Worm (Caenorhabditis elegans): ENCODE measurements around the gene Y57G11C.43.

The Y57G11C.43 gene

ce11 chrIV:14786374-14787136, 17.3 kb downstream of the Y57G11C.43 start, which contains the start of gene melo-1:
Gene melo-1 (plus strand): TSS chrIV:14787031.
- TF ChIP-seq unc-42 (tag; optimal IDR thresholded peaks at IDR 0.05): peak; percentile 51
- no peak for TF ChIP-seq zip-5 (tag; optimal IDR thresholded peaks at IDR 0.05)
- no peak for TF ChIP-seq elt-4 (tag; optimal IDR thresholded peaks at IDR 0.05)
- no peak for TF ChIP-seq hlh-30 (tag; optimal IDR thresholded peaks at IDR 0.05; ENCODE audit: insufficient read depth)
- no peak for TF ChIP-seq Y22D7AL.16 (tag; optimal IDR thresholded peaks at IDR 0.05)
- no peak for TF ChIP-seq sox-4 (tag; optimal IDR thresholded peaks at IDR 0.05)
- no peak for TF ChIP-seq eyg-1 (tag; optimal IDR thresholded peaks at IDR 0.05)
- TF ChIP-seq syd-9 (tag; optimal IDR thresholded peaks at IDR 0.05): no peak
- no peak for TF ChIP-seq K02D7.2 (tag; optimal IDR thresholded peaks at IDR 0.05)
- no peak for TF ChIP-seq ceh-45 (GFP tag; IDR thresholded peaks at IDR 0.05)
- TF ChIP-seq C38D4.7 (GFP tag; optimal IDR thresholded peaks at IDR 0.05): no peak
- TF ChIP-seq hlh-8 (tag; optimal IDR thresholded peaks at IDR 0.05): no peak
- TF ChIP-seq odd-2 (tag; optimal IDR thresholded peaks at IDR 0.05): no peak
- no peak for TF ChIP-seq sdc-2 (tag; optimal IDR thresholded peaks at IDR 0.05)
- no peak for TF ChIP-seq sox-2 (GFP tag; IDR thresholded peaks at IDR 0.05)
- no peak for TF ChIP-seq pha-4 (tag; optimal IDR thresholded peaks at IDR 0.05)
- TF ChIP-seq pat-9 (tag; optimal IDR thresholded peaks at IDR 0.05): no peak
- TF ChIP-seq ceh-9 (tag; optimal IDR thresholded peaks at IDR 0.05): no peak
- no peak for TF ChIP-seq gmeb-2 (tag; optimal IDR thresholded peaks at IDR 0.05)
- TF ChIP-seq ceh-19 (GFP tag; optimal IDR thresholded peaks at IDR 0.05): peak; percentile 11
- no peak for TF ChIP-seq dmd-4 (tag; optimal IDR thresholded peaks at IDR 0.05; ENCODE audit: borderline replicate concordance)
- TF ChIP-seq ceh-24 (tag; optimal IDR thresholded peaks at IDR 0.05): no peak
- no peak for TF ChIP-seq ceh-31 (tag; optimal IDR thresholded peaks at IDR 0.05)
- peak; percentile 42 for TF ChIP-seq unc-55 (GFP tag; optimal IDR thresholded peaks at IDR 0.05)
- TF ChIP-seq hlh-15 (tag; optimal IDR thresholded peaks at IDR 0.05): no peak
- TF ChIP-seq nhr-11 (tag; optimal IDR thresholded peaks at IDR 0.05): no peak
- peak; percentile 60 for TF ChIP-seq nfya-1 (tag; optimal IDR thresholded peaks at IDR 0.05)
- TF ChIP-seq F13H6.1 (tag; optimal IDR thresholded peaks at IDR 0.05): no peak
- no peak for TF ChIP-seq npax-4 (tag; optimal IDR thresholded peaks at IDR 0.05)
- TF ChIP-seq tbx-2 (tag; optimal IDR thresholded peaks at IDR 0.05): no peak
- TF ChIP-seq ceh-48 (tag; optimal IDR thresholded peaks at IDR 0.05): no peak
- no peak for TF ChIP-seq unc-3 (GFP tag; conservative IDR thresholded peaks at IDR 0.05)
- no peak for TF ChIP-seq unc-3 (tag; optimal IDR thresholded peaks at IDR 0.05)
- TF ChIP-seq elt-2 (tag; optimal IDR thresholded peaks at IDR 0.05): no peak
- no peak for TF ChIP-seq che-1 (tag; optimal IDR thresholded peaks at IDR 0.05)
- no peak for TF ChIP-seq ahr-1 (tag; optimal IDR thresholded peaks at IDR 0.05)

- no peak for TF ChIP-seq dmd-4 (tag; optimal IDR thresholded peaks at IDR 0.05; ENCODE audit: borderline replicate concordance)
- TF ChIP-seq ama-1 (optimal IDR thresholded peaks at IDR 0.05): peak; percentile 13
Observed at ce11 chrIV:14790579-14790978, 21.3 kb downstream of the Y57G11C.43 start.

ce11 chrIV:14792602-14793232, 23.5 kb downstream of the Y57G11C.43 start, which contains the start of gene gdi-1:
Gene gdi-1 (minus strand): TSS chrIV:14792887.
- no peak for TF ChIP-seq ztf-16 (tag; optimal IDR thresholded peaks at IDR 0.05)
- no peak for TF ChIP-seq tbx-2 (tag; optimal IDR thresholded peaks at IDR 0.05)
- TF ChIP-seq ets-4 (tag; optimal IDR thresholded peaks at IDR 0.05): no peak
- TF ChIP-seq unc-42 (tag; optimal IDR thresholded peaks at IDR 0.05): no peak
- TF ChIP-seq eyg-1 (tag; optimal IDR thresholded peaks at IDR 0.05): no peak
- TF ChIP-seq unc-55 (GFP tag; optimal IDR thresholded peaks at IDR 0.05): no peak
- no peak for TF ChIP-seq Y22D7AL.16 (tag; optimal IDR thresholded peaks at IDR 0.05)
- no peak for TF ChIP-seq gmeb-2 (tag; optimal IDR thresholded peaks at IDR 0.05)
- no peak for TF ChIP-seq hlh-15 (tag; optimal IDR thresholded peaks at IDR 0.05)
- TF ChIP-seq pax-1 (tag; optimal IDR thresholded peaks at IDR 0.05): no peak
- TF ChIP-seq ceh-6 (GFP tag; optimal IDR thresholded peaks at IDR 0.05): no peak
- no peak for TF ChIP-seq odd-2 (tag; optimal IDR thresholded peaks at IDR 0.05)
- no peak for TF ChIP-seq ceh-14 (tag; optimal IDR thresholded peaks at IDR 0.05)
- TF ChIP-seq rnt-1 (tag; optimal IDR thresholded peaks at IDR 0.05): no peak
- TF ChIP-seq unc-86 (tag; optimal IDR thresholded peaks at IDR 0.05): no peak
- no peak for TF ChIP-seq ceh-18 (tag; optimal IDR thresholded peaks at IDR 0.05)

Measured in whole organism, late embryonic.